Fruit fly (Drosophila melanogaster): ENCODE data around the gene Sfp96F.

Sfp96F gene

dm6 chr3R:25879324-25879766, 49.3 kb upstream of the Sfp96F start (continued):
- TF ChIP-seq vvl (GFP tag; IDR thresholded peaks at IDR 0.05) (peak; percentile 91), HmgD (GFP tag; optimal IDR thresholded peaks at IDR 0.05) (no peak), BtbVII (GFP tag; optimal IDR thresholded peaks at IDR 0.05) (no peak), gt (GFP tag; IDR thresholded peaks at IDR 0.05) (no peak; the same call in 1 of the 2 replicates), CG5180 (GFP tag; optimal IDR thresholded peaks at IDR 0.05) (peak; percentile 50), CG10209 (GFP tag; optimal IDR thresholded peaks at IDR 0.05) (peak; percentile 54), Vsx1 (GFP tag; optimal IDR thresholded peaks at IDR 0.05) (no peak), her (GFP tag; optimal IDR thresholded peaks at IDR 0.05) (no peak), tna (GFP tag; IDR thresholded peaks at IDR 0.05; ENCODE audit: partially characterized antibody) (no peak), CG14860 (GFP tag; IDR thresholded peaks at IDR 0.05; ENCODE audit: partially characterized antibody) (no peak), seq (GFP tag; IDR thresholded peaks at IDR 0.05) (peak; percentile 68), vfl (GFP tag; optimal IDR thresholded peaks at IDR 0.05) (peak; percentile 36), CG3163 (GFP tag; optimal IDR thresholded peaks at IDR 0.05) (no peak), zen (tag; optimal IDR thresholded peaks at IDR 0.05) (no peak), ro (GFP tag; IDR thresholded peaks at IDR 0.05) (peak; percentile 55; the same call in 1 of the 2 replicates), CG11696 (GFP tag; IDR thresholded peaks at IDR 0.05) (no peak; the same call in 1 of the 2 replicates), Lhr (GFP tag; optimal IDR thresholded peaks at IDR 0.05) (peak; percentile 40), H2.0 (GFP tag; IDR thresholded peaks at IDR 0.05) (peak; percentile 78), CG2712 (tag; optimal IDR thresholded peaks at IDR 0.05) (peak; percentile 88), jumu (GFP tag; optimal IDR thresholded peaks at IDR 0.05) (peak; percentile 16), Optix (GFP tag; IDR thresholded peaks at IDR 0.05) (no peak), HLH4C (GFP tag; IDR thresholded peaks at IDR 0.05; ENCODE audit: partially characterized antibody) (no peak), CHES-1-like (GFP tag; optimal IDR thresholded peaks at IDR 0.05) (peak; percentile 34), sima (GFP tag; optimal IDR thresholded peaks at IDR 0.05) (no peak), rib (GFP tag; IDR thresholded peaks at IDR 0.05) (peak; percentile 27; the same call in 1 of the 2 replicates), CG8281 (tag; optimal IDR thresholded peaks at IDR 0.05) (peak; percentile 43), gsb (GFP tag; IDR thresholded peaks at IDR 0.05) (peak; percentile 58; the same call in 1 of the 2 replicates), Trl (optimal IDR thresholded peaks at IDR 0.05) (no peak), Trl (GFP tag; optimal IDR thresholded peaks at IDR 0.05) (no peak), CG4854 (GFP tag; optimal IDR thresholded peaks at IDR 0.05) (peak; percentile 68), Hmr (GFP tag; optimal IDR thresholded peaks at IDR 0.05) (peak; percentile 35), Blimp-1 (GFP tag; optimal IDR thresholded peaks at IDR 0.05) (peak; percentile 85), sens (GFP tag) (peak; percentile 96), CG11456 (GFP tag; IDR thresholded peaks at IDR 0.05) (no peak), eyg (GFP tag; optimal IDR thresholded peaks at IDR 0.05) (peak; percentile 63), CG4617 (GFP tag; optimal IDR thresholded peaks at IDR 0.05; ENCODE audit: borderline replicate concordance) (no peak), CG16813 (GFP tag; IDR thresholded peaks at IDR 0.05; ENCODE audit: partially characterized antibody) (no peak), CG31441 (GFP tag; IDR thresholded peaks at IDR 0.05) (peak; percentile 86), bcd (GFP tag; optimal IDR thresholded peaks at IDR 0.05) (peak; percentile 74), Ravus (GFP tag; IDR thresholded peaks at IDR 0.05) (peak; percentile 16; the same call in 1 of the 2 replicates)

dm6 chr3R:25877064-25877463, 47.0 kb upstream of the Sfp96F start:
- no peak for TF ChIP-seq MBD-R2 (GFP tag; IDR thresholded peaks at IDR 0.05)
- TF ChIP-seq hth (optimal IDR thresholded peaks at IDR 0.05) = no peak
- no peak for TF ChIP-seq pfk (GFP tag; optimal IDR thresholded peaks at IDR 0.05)
- no peak for TF ChIP-seq CG15479 (GFP tag; optimal IDR thresholded peaks at IDR 0.05)
- no peak for TF ChIP-seq disco-r (GFP tag; optimal IDR thresholded peaks at IDR 0.05)
- no peak for TF ChIP-seq Ptx1 (GFP tag; IDR thresholded peaks at IDR 0.05)
- TF ChIP-seq chm (GFP tag; IDR thresholded peaks at IDR 0.05) = no peak
- no peak for TF ChIP-seq CG31365 (tag; optimal IDR thresholded peaks at IDR 0.05)
- no peak for TF ChIP-seq Dll (GFP tag; IDR thresholded peaks at IDR 0.05; ENCODE audit: partially characterized antibody)
- no peak for TF ChIP-seq zfh2 (GFP tag; optimal IDR thresholded peaks at IDR 0.05)

Data from whole organism, embryonic.